Worm (Caenorhabditis elegans): ENCODE results near the gene srj-57.

ce11 chrV:2869503-2869902 is 14.1 kb upstream of the srj-57 start, which contains the start of gene srh-241:
- TF ChIP-seq aptf-3 (GFP tag; IDR thresholded peaks at IDR 0.05) (no peak), hrde-1 (tag; optimal IDR thresholded peaks at IDR 0.05; ENCODE audit: borderline replicate concordance) (no peak), tbx-9 (tag; optimal IDR thresholded peaks at IDR 0.05; ENCODE audit: borderline replicate concordance) (no peak), F33H1.4 (GFP tag; IDR thresholded peaks at IDR 0.05) (no peak), madf-3 (GFP tag; IDR thresholded peaks at IDR 0.05) (no peak), unc-62 (GFP tag; optimal IDR thresholded peaks at IDR 0.05) (no peak), dox-1 (GFP tag; IDR thresholded peaks at IDR 0.05) (no peak)

Data from whole organism, young adult.